Worm (Caenorhabditis elegans): Measurements from ENCODE around the gene R08F11.7.

DNA sequence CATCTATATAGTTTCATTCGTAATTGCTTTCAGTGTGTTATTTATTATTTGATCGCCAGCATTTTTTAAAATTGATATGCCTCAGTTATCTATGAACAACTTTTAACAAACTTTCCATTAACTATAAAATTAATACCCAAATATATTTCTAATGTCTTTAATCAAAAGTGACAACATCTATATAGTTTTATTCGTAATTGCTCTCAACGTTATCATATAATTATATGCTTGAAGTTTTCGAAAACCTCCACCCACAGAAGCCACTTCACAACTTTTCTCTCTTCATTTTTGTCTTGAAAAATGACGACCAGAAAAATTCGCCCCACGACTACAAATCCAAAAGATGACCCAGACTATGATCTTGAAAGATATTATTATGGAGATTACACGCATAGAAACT is 18.5 kb downstream of the R08F11.7 start, which contains the start of gene srw-6:
- TF ChIP-seq fos-1 (tag; optimal IDR thresholded peaks at IDR 0.05) = no peak
- no peak for TF ChIP-seq dpl-1 (GFP tag; optimal IDR thresholded peaks at IDR 0.05)
- no peak for TF ChIP-seq blmp-1 (tag; optimal IDR thresholded peaks at IDR 0.05)
- no peak for TF ChIP-seq nhr-237 (tag; optimal IDR thresholded peaks at IDR 0.05)
